Worm (Caenorhabditis elegans) whole organism, late embryonic: ENCODE measurements around the gene F20B6.4.

Source experiments
- K09A11.1 ChIP-seq: sonication (generic microtip); optimal IDR thresholded peaks from 2 replicates; lab custom pipeline; 2017; ENCODE audit warnings: antibody characterized with exemption, mild to moderate bottlenecking, missing genetic modification characterization, missing compliant biosample characterization; ENCODE audit not compliant: insufficient read depth
- ama-1 ChIP-seq: fragments of 150-350 bp; optimal IDR thresholded peaks from 2 replicates; lab custom pipeline; 2014
- fax-1 ChIP-seq: sonication (generic microtip); optimal IDR thresholded peaks from 2 replicates; lab custom pipeline; 2016; ENCODE audit warnings: missing genotype, missing genetic modification characterization, missing compliant biosample characterization
- gmeb-2 ChIP-seq: sonication (generic microtip); optimal IDR thresholded peaks from 2 replicates; lab custom pipeline; 2016; ENCODE audit warnings: missing genetic modification characterization, inconsistent platforms, missing compliant biosample characterization
- hlh-30 ChIP-seq: sonication (generic microtip); optimal IDR thresholded peaks from 2 replicates; lab custom pipeline; 2017; ENCODE audit warnings: antibody characterized with exemption, missing genetic modification characterization, missing compliant biosample characterization; ENCODE audit not compliant: insufficient read depth
- madf-2 ChIP-seq: sonication (generic microtip); optimal IDR thresholded peaks from 2 replicates; lab custom pipeline; 2017; ENCODE audit warnings: missing genetic modification characterization, missing compliant biosample characterization
- nhr-11 ChIP-seq: fragments of 150-350 bp; optimal IDR thresholded peaks from 2 replicates; lab custom pipeline; 2014; ENCODE audit warnings: missing biosample characterization, missing genetic modification characterization
- pqm-1 ChIP-seq: sonication (generic microtip); optimal IDR thresholded peaks from 2 replicates; lab custom pipeline; 2016; ENCODE audit warnings: missing genetic modification characterization, missing compliant biosample characterization
- tbx-2 ChIP-seq: sonication (generic microtip); optimal IDR thresholded peaks from 2 replicates; lab custom pipeline; 2016; ENCODE audit warnings: missing genetic modification characterization, missing compliant biosample characterization
- unc-3 ChIP-seq, 2 experiments: fragments of 200-800 bp in 1 of 2; sonication (Bioruptor generic) in 1 of 2; sonication (generic microtip) in 1 of 2; conservative IDR thresholded peaks in 1 of 2; optimal IDR thresholded peaks in 1 of 2; 2 replicates each; pipeline versions ENCODE4 v1.3.6 to Lab custom; 2016 to 2022; ENCODE audit warnings: missing compliant biosample characterization in 2 of 2, missing genetic modification characterization in 2 of 2, missing genetic modification reagents in 1 of 2
- unc-42 ChIP-seq: sonication (generic microtip); optimal IDR thresholded peaks from 2 replicates; lab custom pipeline; 2016; ENCODE audit warnings: missing genotype, missing genetic modification characterization, missing compliant biosample characterization

ce11 chrX:4167150-4167549 is 29.2 kb downstream of the F20B6.4 start, which contains the start of gene ZK470.14:
- TF ChIP-seq nhr-11 (tag; lab: Kevin White, UChicago): no peak
- no peak for TF ChIP-seq K09A11.1
- TF ChIP-seq fax-1 (tag; lab: Kevin White, UChicago): no peak
- TF ChIP-seq hlh-30: no peak
- no peak for TF ChIP-seq madf-2 (tag; lab: Kevin White, UChicago)
- no peak for TF ChIP-seq pqm-1 (tag; lab: Kevin White, UChicago)
- no peak for TF ChIP-seq unc-42 (tag; lab: Kevin White, UChicago)
- no peak for TF ChIP-seq unc-3 (GFP tag; conservative IDR thresholded peaks at IDR 0.05; lab: Robert Waterston, UW)
- no peak for TF ChIP-seq unc-3 (tag; optimal IDR thresholded peaks at IDR 0.05; lab: Kevin White, UChicago)
- TF ChIP-seq ama-1: no peak
- TF ChIP-seq gmeb-2: no peak
- no peak for TF ChIP-seq tbx-2 (tag; lab: Kevin White, UChicago)
